Fruit fly (Drosophila melanogaster) whole organism, embryonic: ENCODE measurements around the gene DZIP1.

ENCODE experiments used
- Aef1 ChIP-seq: fragments of 200-800 bp; sonication (Bioruptor generic); IDR thresholded peaks from 3 replicates; pipeline ENCODE4 v1.3.6; 2022; ENCODE audit warnings: missing biosample characterization, missing genetic modification characterization
- Asciz ChIP-seq: fragments of 200-800 bp; sonication (Bioruptor generic); optimal IDR thresholded peaks from 2 replicates; lab custom pipeline; 2017; ENCODE audit warnings: missing biosample characterization, mild to moderate bottlenecking, missing genetic modification characterization, missing genetic modification reagents
- BEAF-32 ChIP-seq: fragments of 200-800 bp; sonication (Bioruptor generic); optimal IDR thresholded peaks from 3 replicates; lab custom pipeline; 2017; ENCODE audit warnings: missing biosample characterization, missing genetic modification characterization, mild to moderate bottlenecking, moderate library complexity, missing genetic modification reagents
- Bgb ChIP-seq: fragments of 200-800 bp; sonication (Bioruptor generic); IDR thresholded peaks from 2 replicates; pipeline ENCODE4 v1.3.6; 2022; ENCODE audit warnings: missing biosample characterization, missing genetic modification characterization; ENCODE audit not compliant: partially characterized antibody
- CG10321 ChIP-seq: fragments of 200-800 bp; sonication (Bioruptor generic); IDR thresholded peaks from 2 replicates; pipeline ENCODE4 v1.3.6; 2022; ENCODE audit warnings: missing biosample characterization, missing genetic modification characterization
- CG10431 ChIP-seq: fragments of 200-800 bp; sonication (Bioruptor generic); optimal IDR thresholded peaks from 3 replicates; lab custom pipeline; 2018; ENCODE audit warnings: missing biosample characterization, mild to moderate bottlenecking, missing genetic modification characterization
- CG11504 ChIP-seq: fragments of 200-800 bp; sonication (Bioruptor generic); optimal IDR thresholded peaks from 3 replicates; lab custom pipeline; 2019; ENCODE audit warnings: missing biosample characterization, mild to moderate bottlenecking, missing genetic modification characterization, moderate library complexity
- CG13123 ChIP-seq: fragments of 200-800 bp; sonication (Bioruptor generic); optimal IDR thresholded peaks from 2 replicates; lab custom pipeline; 2016; ENCODE audit warnings: missing biosample characterization, missing genetic modification characterization
- CG15073 ChIP-seq: fragments of 200-800 bp; sonication (Bioruptor generic); optimal IDR thresholded peaks from 2 replicates; lab custom pipeline; 2016; ENCODE audit warnings: missing biosample characterization, missing genetic modification characterization
- CG15269 ChIP-seq: fragments of 200-800 bp; sonication (Bioruptor generic); optimal IDR thresholded peaks from 2 replicates; lab custom pipeline; 2018; ENCODE audit warnings: missing biosample characterization, mild to moderate bottlenecking, missing genetic modification characterization, moderate library complexity
- CG1603 ChIP-seq: fragments of 200-800 bp; sonication (Bioruptor generic); optimal IDR thresholded peaks from 2 replicates; lab custom pipeline; 2019; ENCODE audit warnings: missing biosample characterization, mild to moderate bottlenecking, missing genetic modification characterization, moderate library complexity
- CG16813 ChIP-seq: fragments of 200-800 bp; sonication (Bioruptor generic); IDR thresholded peaks from 3 replicates; pipeline ENCODE4 v1.3.6; 2022; ENCODE audit warnings: missing biosample characterization, missing genetic modification characterization; ENCODE audit not compliant: partially characterized antibody
- CG17568 ChIP-seq: fragments of 200-800 bp; sonication (Bioruptor generic); optimal IDR thresholded peaks from 2 replicates; lab custom pipeline; 2018; ENCODE audit warnings: missing biosample characterization, mild to moderate bottlenecking, missing genetic modification characterization, moderate library complexity
- CG30020 ChIP-seq: fragments of 200-800 bp; optimal IDR thresholded peaks from 2 replicates; lab custom pipeline; 2019; ENCODE audit warnings: missing biosample characterization, mild to moderate bottlenecking, missing genetic modification characterization, moderate library complexity
- CG3065 ChIP-seq: fragments of 200-800 bp; sonication (Bioruptor generic); optimal IDR thresholded peaks from 2 replicates; lab custom pipeline; 2016; ENCODE audit warnings: missing biosample characterization, missing genetic modification characterization
- CG31224 ChIP-seq: fragments of 200-800 bp; sonication (Bioruptor generic); IDR thresholded peaks from 2 replicates; pipeline ENCODE4 v1.3.6; 2022; ENCODE audit warnings: missing biosample characterization, missing genetic modification characterization
- CG34224 ChIP-seq: fragments of 200-800 bp; sonication (Bioruptor generic); IDR thresholded peaks from 3 replicates; pipeline ENCODE4 v1.3.6; 2022; ENCODE audit warnings: missing biosample characterization, missing genetic modification characterization; ENCODE audit not compliant: partially characterized antibody
- CG4328 ChIP-seq: fragments of 200-800 bp; sonication (Bioruptor generic); optimal IDR thresholded peaks from 3 replicates; lab custom pipeline; 2017; ENCODE audit warnings: missing biosample characterization, missing genetic modification reagents, missing genetic modification characterization
- CG7372 ChIP-seq: fragments of 200-800 bp; sonication (Bioruptor generic); IDR thresholded peaks from 2 replicates; pipeline ENCODE4 v1.3.6; 2022; ENCODE audit warnings: missing biosample characterization, missing genetic modification characterization
- CG7963 ChIP-seq: fragments of 200-800 bp; sonication (Bioruptor generic); IDR thresholded peaks from 3 replicates; pipeline ENCODE4 v1.3.6; 2022; ENCODE audit warnings: missing biosample characterization, missing genetic modification characterization; ENCODE audit not compliant: partially characterized antibody
- D19A ChIP-seq: fragments of 200-800 bp; optimal IDR thresholded peaks from 3 replicates; lab custom pipeline; 2019; ENCODE audit warnings: missing biosample characterization, mild to moderate bottlenecking, missing genetic modification characterization, moderate library complexity
- Dll ChIP-seq: fragments of 200-800 bp; sonication (Bioruptor generic); IDR thresholded peaks from 4 replicates; pipeline ENCODE4 v1.3.6; 2022; ENCODE audit warnings: missing biosample characterization, missing genetic modification characterization; ENCODE audit not compliant: partially characterized antibody
- Dref ChIP-seq: fragments of 200-800 bp; sonication (Bioruptor generic); IDR thresholded peaks from 2 replicates; pipeline ENCODE4 v1.3.6; 2022; ENCODE audit warnings: missing biosample characterization, missing genetic modification characterization
- Kr ChIP-seq: fragments of 200-800 bp; sonication (Bioruptor generic); optimal IDR thresholded peaks from 2 replicates; lab custom pipeline; 2017; ENCODE audit warnings: missing biosample characterization, mild to moderate bottlenecking, missing genetic modification characterization
- Mad ChIP-seq: fragments of 200-800 bp; sonication (Bioruptor generic); optimal IDR thresholded peaks from 2 replicates; lab custom pipeline; 2016; ENCODE audit warnings: missing biosample characterization, missing genetic modification characterization
- Mrtf ChIP-seq: fragments of 200-800 bp; sonication (Bioruptor generic); IDR thresholded peaks from 3 replicates; pipeline ENCODE4 v1.3.6; 2022; ENCODE audit warnings: missing biosample characterization, missing genetic modification characterization
- Myb ChIP-seq: fragments of 200-800 bp; sonication (Bioruptor generic); optimal IDR thresholded peaks from 2 replicates; lab custom pipeline; 2016; ENCODE audit warnings: missing biosample characterization, missing genetic modification characterization
- PHDP ChIP-seq: fragments of 200-800 bp; sonication (Bioruptor generic); optimal IDR thresholded peaks from 3 replicates; lab custom pipeline; 2018; ENCODE audit warnings: missing biosample characterization, mild to moderate bottlenecking, missing genetic modification characterization, moderate library complexity
- Rx ChIP-seq: fragments of 200-800 bp; sonication (Bioruptor generic); IDR thresholded peaks from 2 replicates; pipeline ENCODE4 v1.3.6; 2022; ENCODE audit warnings: missing biosample characterization, missing genetic modification characterization
- Side ChIP-seq: fragments of 200-800 bp; sonication (Bioruptor generic); optimal IDR thresholded peaks from 2 replicates; lab custom pipeline; 2016; ENCODE audit warnings: missing biosample characterization, missing genetic modification characterization
- Sin3A ChIP-seq: fragments of >200 bp; optimal IDR thresholded peaks from 2 replicates; lab custom pipeline; 2018
- Ssrp ChIP-seq: fragments of 200-800 bp; sonication (Bioruptor generic); optimal IDR thresholded peaks from 2 replicates; lab custom pipeline; 2018; ENCODE audit warnings: missing biosample characterization, mild to moderate bottlenecking, missing genetic modification characterization, moderate library complexity
- Trl ChIP-seq, 3 experiments: fragments of >200 bp in 2 of 3; fragments of 200-800 bp in 1 of 3; sonication (Bioruptor generic) in 1 of 3; optimal IDR thresholded peaks; 2 replicates in 1 of 3; 3 replicates in 2 of 3; lab custom pipeline; 2016 to 2017; ENCODE audit warnings: missing biosample characterization in 1 of 3, missing genetic modification characterization in 1 of 3
- Xrp1 ChIP-seq: fragments of 200-800 bp; sonication (Bioruptor generic); IDR thresholded peaks from 2 replicates; pipeline ENCODE4 v1.3.6; 2022; ENCODE audit warnings: missing biosample characterization, missing genetic modification characterization
- ash1 ChIP-seq: fragments of 200-800 bp; sonication (Bioruptor generic); optimal IDR thresholded peaks from 2 replicates; lab custom pipeline; 2018; ENCODE audit warnings: missing biosample characterization, mild to moderate bottlenecking, missing genetic modification characterization
- bbx ChIP-seq: fragments of 200-800 bp; sonication (Bioruptor generic); IDR thresholded peaks from 2 replicates; pipeline ENCODE4 v1.3.6; 2022; ENCODE audit warnings: missing biosample characterization, missing genetic modification characterization; ENCODE audit not compliant: partially characterized antibody
- btn ChIP-seq: fragments of 200-800 bp; sonication (Bioruptor generic); optimal IDR thresholded peaks from 2 replicates; lab custom pipeline; 2016; ENCODE audit warnings: missing biosample characterization, missing genetic modification characterization
- crp ChIP-seq, 2 experiments: fragments of 200-800 bp; sonication (Bioruptor generic); optimal IDR thresholded peaks; 2 replicates in 1 of 2; 3 replicates in 1 of 2; lab custom pipeline; 2017; ENCODE audit warnings: missing biosample characterization in 2 of 2, missing genetic modification characterization in 2 of 2, mild to moderate bottlenecking in 1 of 2, moderate library complexity in 1 of 2
- dan ChIP-seq: fragments of 200-800 bp; sonication (Bioruptor generic); IDR thresholded peaks from 2 replicates; pipeline ENCODE4 v1.3.6; 2022; ENCODE audit warnings: missing biosample characterization, missing genetic modification characterization
- fd3F ChIP-seq: fragments of 200-800 bp; sonication (Bioruptor generic); optimal IDR thresholded peaks from 2 replicates; lab custom pipeline; 2018; ENCODE audit warnings: missing biosample characterization, mild to moderate bottlenecking, missing genetic modification characterization, moderate library complexity
- gcm2 ChIP-seq: fragments of 200-800 bp; sonication (Bioruptor generic); optimal IDR thresholded peaks from 2 replicates; lab custom pipeline; 2016; ENCODE audit warnings: missing biosample characterization, missing genetic modification characterization
- grau ChIP-seq: fragments of 200-800 bp; optimal IDR thresholded peaks from 3 replicates; lab custom pipeline; 2019; ENCODE audit warnings: missing biosample characterization, mild to moderate bottlenecking, missing genetic modification characterization, moderate library complexity
- pum ChIP-seq: fragments of 200-800 bp; sonication (Bioruptor generic); optimal IDR thresholded peaks from 2 replicates; lab custom pipeline; 2016; ENCODE audit warnings: missing biosample characterization, missing genetic modification characterization
- sens ChIP-seq: fragments of 200-800 bp; sonication (Bioruptor generic); peaks from one replicate; lab custom pipeline; 2016; ENCODE audit warnings: missing biosample characterization, missing genetic modification characterization
- sisA ChIP-seq: fragments of 200-800 bp; sonication (Bioruptor generic); IDR thresholded peaks from 2 replicates; pipeline ENCODE4 v1.3.6; 2022; ENCODE audit warnings: missing biosample characterization, missing genetic modification characterization
- sna ChIP-seq: fragments of 200-800 bp; sonication (Bioruptor generic); IDR thresholded peaks from 2 replicates; pipeline ENCODE4 v1.3.6; 2022; ENCODE audit warnings: missing biosample characterization, missing genetic modification characterization; ENCODE audit not compliant: partially characterized antibody
- sr ChIP-seq: fragments of 200-800 bp; sonication (Bioruptor generic); IDR thresholded peaks from 3 replicates; pipeline ENCODE4 v1.3.6; 2022; ENCODE audit warnings: missing biosample characterization, missing genetic modification characterization
- tna ChIP-seq: fragments of 200-800 bp; sonication (Bioruptor generic); IDR thresholded peaks from 2 replicates; pipeline ENCODE4 v1.3.6; 2022; ENCODE audit warnings: missing biosample characterization, missing genetic modification characterization; ENCODE audit not compliant: partially characterized antibody
- unc-4 ChIP-seq: fragments of 200-800 bp; sonication (Bioruptor generic); IDR thresholded peaks from 2 replicates; pipeline ENCODE4 v1.3.6; 2022; ENCODE audit warnings: missing biosample characterization, missing genetic modification characterization; ENCODE audit not compliant: partially characterized antibody

Gene DZIP1

DNA sequence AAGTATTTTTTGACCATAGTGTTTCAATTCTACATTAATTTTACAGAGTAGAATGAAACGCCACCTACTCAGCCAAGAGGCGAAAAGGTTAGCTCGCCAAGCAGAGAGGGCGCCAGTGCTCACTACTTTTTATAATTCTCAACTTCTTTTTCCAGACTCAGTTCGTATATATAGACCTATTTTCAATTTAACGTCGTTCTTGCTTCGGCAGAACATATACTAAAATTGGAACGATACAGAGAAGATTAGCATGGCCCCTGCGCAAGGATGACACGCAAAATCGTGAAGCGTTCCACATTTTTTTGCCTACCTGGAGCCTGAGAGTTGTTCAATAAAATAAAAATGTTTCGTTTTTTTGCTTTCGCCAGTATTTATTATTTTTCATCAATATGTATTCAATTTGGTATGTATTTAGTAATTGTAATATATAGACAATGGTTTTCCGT is 42.0 kb downstream of the DZIP1 start (continued):
- peak; percentile 53; the same call in 1 of the 2 replicates for TF ChIP-seq sna (GFP tag; lab: Robert Waterston, UW)
- TF ChIP-seq Asciz (GFP tag; lab: Kevin White, UChicago), result peak; percentile 58
- TF ChIP-seq Dll (GFP tag; lab: Robert Waterston, UW), result peak; percentile 61; the same call in 1 of the 4 replicates
- TF ChIP-seq CG7963 (GFP tag; lab: Robert Waterston, UW), result peak; percentile 87
- peak; percentile 27 for TF ChIP-seq Ssrp (tag; lab: Kevin White, UChicago)
- TF ChIP-seq PHDP (tag; lab: Kevin White, UChicago), result peak; percentile 43
- peak; percentile 36 for TF ChIP-seq D19A (tag; lab: Kevin White, UChicago)
- TF ChIP-seq CG1603 (tag; lab: Kevin White, UChicago), result no peak
- TF ChIP-seq Dref, result no peak
- peak; percentile 71 for TF ChIP-seq grau (tag; lab: Kevin White, UChicago)
- peak; percentile 40; the same call in 1 of the 3 replicates for TF ChIP-seq CG34224 (GFP tag; lab: Robert Waterston, UW)
- TF ChIP-seq Xrp1 (GFP tag; lab: Robert Waterston, UW), result peak; percentile 29; the same call in 1 of the 2 replicates
- TF ChIP-seq ash1 (GFP tag; lab: Kevin White, UChicago), result no peak
- TF ChIP-seq CG30020, result no peak
- TF ChIP-seq CG17568, result peak; percentile 15
- no peak for TF ChIP-seq Trl (optimal IDR thresholded peaks at IDR 0.05; lab: Kevin White, UChicago)
- peak; percentile 41 for TF ChIP-seq Trl (GFP tag; optimal IDR thresholded peaks at IDR 0.05; lab: Kevin White, UChicago)
- TF ChIP-seq CG31224 (GFP tag; lab: Robert Waterston, UW), result 0 out of 2 replicates have a peak, but pooled peaks have one; percentile 23
- TF ChIP-seq gcm2 (GFP tag; lab: Kevin White, UChicago), result peak; percentile 61
- TF ChIP-seq CG4328 (GFP tag; lab: Kevin White, UChicago), result peak; percentile 40
- TF ChIP-seq CG15269 (tag; lab: Kevin White, UChicago), result peak; percentile 65
- no peak for TF ChIP-seq CG10321 (GFP tag; lab: Robert Waterston, UW)
- TF ChIP-seq CG13123, result peak; percentile 43
- no peak for TF ChIP-seq CG15073
- TF ChIP-seq btn (GFP tag; lab: Kevin White, UChicago), result peak; percentile 7
- no peak for TF ChIP-seq Rx (GFP tag; lab: Robert Waterston, UW)
- TF ChIP-seq Mad, result peak; percentile 74
- peak; percentile 62 for TF ChIP-seq Side
- TF ChIP-seq bbx (GFP tag; lab: Robert Waterston, UW), result peak; percentile 96
- TF ChIP-seq pum (GFP tag; lab: Kevin White, UChicago), result peak; percentile 22
- TF ChIP-seq BEAF-32 (GFP tag; lab: Kevin White, UChicago), result no peak
- peak; percentile 64 for TF ChIP-seq CG11504
- no peak for TF ChIP-seq CG10431 (GFP tag; lab: Kevin White, UChicago)
- no peak for TF ChIP-seq crp (GFP tag; optimal IDR thresholded peaks at IDR 0.05; lab: Kevin White, UChicago)
- peak; percentile 42 for TF ChIP-seq unc-4 (GFP tag; lab: Robert Waterston, UW)
- peak; percentile 61 for TF ChIP-seq Aef1
- TF ChIP-seq Myb (GFP tag; lab: Kevin White, UChicago), result peak; percentile 13
- peak; percentile 85 for TF ChIP-seq tna
- TF ChIP-seq sisA (GFP tag; lab: Robert Waterston, UW), result peak; percentile 68
- no peak for TF ChIP-seq Kr (GFP tag; lab: Kevin White, UChicago)
- TF ChIP-seq Sin3A (lab: Kevin White, UChicago), result no peak
- no peak for TF ChIP-seq Mrtf (GFP tag; lab: Robert Waterston, UW)
- no peak for TF ChIP-seq CG7372 (GFP tag; lab: Robert Waterston, UW)
- no peak; the same call in 2 of the 3 replicates for TF ChIP-seq sr (GFP tag; lab: Robert Waterston, UW)
- TF ChIP-seq sens (GFP tag; lab: Kevin White, UChicago), result peak; percentile 91
- TF ChIP-seq dan (GFP tag; lab: Robert Waterston, UW), result no peak
- TF ChIP-seq Bgb (GFP tag; lab: Robert Waterston, UW), result peak; percentile 93
- no peak for TF ChIP-seq CG3065 (GFP tag; lab: Kevin White, UChicago)
- TF ChIP-seq CG16813 (GFP tag; lab: Robert Waterston, UW), result peak; percentile 83
- TF ChIP-seq fd3F (GFP tag; lab: Kevin White, UChicago), result peak; percentile 36
